Fruit fly (Drosophila melanogaster) S2 (cell line): Measurements from ENCODE around the gene DNaseII.

ENCODE experiments used
- CG8478 ChIP-seq: fragments of >200 bp; optimal IDR thresholded peaks from 2 replicates; lab custom pipeline; 2018
- CTCF ChIP-seq, 2 experiments: fragments of >200 bp; optimal IDR thresholded peaks; 2 replicates each; lab custom pipeline; 2018

DNaseII gene

DNA sequence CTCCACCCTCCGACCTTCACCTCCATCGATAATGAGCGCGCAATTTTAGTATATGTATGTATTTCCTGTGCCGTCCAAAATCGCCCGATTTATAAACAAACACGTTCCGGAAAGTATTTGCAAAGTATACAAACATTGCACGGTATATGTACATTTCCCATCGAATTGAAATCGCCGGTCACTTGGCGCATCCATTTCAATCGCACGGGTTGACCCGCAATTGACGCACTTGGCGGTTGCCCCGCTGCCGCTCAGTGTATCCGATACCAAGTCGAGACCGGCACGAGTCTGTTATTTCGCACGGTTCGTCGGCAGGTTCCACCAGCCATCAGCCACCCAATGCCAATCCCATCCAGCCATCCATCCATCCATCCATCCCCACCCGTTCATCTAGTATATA, 31.4 kb downstream of the DNaseII start:
- TF ChIP-seq CTCF (optimal IDR thresholded peaks at IDR 0.05; lab: Kevin White, UChicago) = no peak
- TF ChIP-seq CG8478 (lab: Kevin White, UChicago) = no peak

dm6 chr3R:18052799-18053586, 33.8 kb downstream of the DNaseII start, which contains the start of gene htl:
htl (minus strand) TSS chr3R:18052984.
- no peak for TF ChIP-seq CTCF (optimal IDR thresholded peaks at IDR 0.05; lab: Kevin White, UChicago)

- no peak for TF ChIP-seq CTCF (optimal IDR thresholded peaks at IDR 0.05; lab: Kevin White, UChicago)
- no peak for TF ChIP-seq CG8478 (lab: Kevin White, UChicago)
Measured at dm6 chr3R:18058401-18058800, 39.2 kb downstream of the DNaseII start.

- TF ChIP-seq CTCF (optimal IDR thresholded peaks at IDR 0.05; lab: Kevin White, UChicago) (no peak), CG8478 (lab: Kevin White, UChicago) (no peak)
Measured at dm6 chr3R:18060551-18060950, 41.4 kb downstream of the DNaseII start.

DNA sequence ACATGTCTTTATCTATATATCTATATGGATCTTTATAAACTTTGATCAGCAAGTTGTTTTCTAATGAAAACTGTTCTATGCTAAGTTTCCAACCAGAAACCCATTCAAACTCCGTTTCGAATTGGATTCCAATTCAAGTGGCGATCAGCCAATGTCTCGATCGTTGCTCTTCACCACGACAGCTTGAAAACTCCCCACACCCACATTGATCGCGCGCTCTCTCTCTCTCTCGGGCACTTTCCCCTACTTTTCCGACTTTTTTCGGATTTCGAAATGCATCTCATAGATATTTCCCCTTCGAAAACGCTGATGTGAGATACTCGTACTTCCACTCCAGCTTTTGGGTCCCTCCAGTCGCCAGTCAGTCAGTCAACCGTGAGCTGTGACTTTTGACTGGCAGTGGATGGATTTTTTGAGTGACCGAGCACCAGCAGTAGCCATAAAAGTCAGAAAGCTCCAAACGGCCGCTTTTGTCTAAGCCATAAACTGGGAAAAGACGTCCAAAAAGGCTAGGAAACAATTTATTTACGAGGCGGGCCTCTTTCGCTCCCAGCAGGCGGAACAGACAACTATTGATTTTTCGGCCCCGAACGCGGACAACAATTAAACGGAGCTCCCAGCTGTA, 44.1 kb downstream of the DNaseII start:
- no peak for TF ChIP-seq CTCF (optimal IDR thresholded peaks at IDR 0.05; lab: Kevin White, UChicago)
- TF ChIP-seq CG8478 (lab: Kevin White, UChicago) = no peak

DNA sequence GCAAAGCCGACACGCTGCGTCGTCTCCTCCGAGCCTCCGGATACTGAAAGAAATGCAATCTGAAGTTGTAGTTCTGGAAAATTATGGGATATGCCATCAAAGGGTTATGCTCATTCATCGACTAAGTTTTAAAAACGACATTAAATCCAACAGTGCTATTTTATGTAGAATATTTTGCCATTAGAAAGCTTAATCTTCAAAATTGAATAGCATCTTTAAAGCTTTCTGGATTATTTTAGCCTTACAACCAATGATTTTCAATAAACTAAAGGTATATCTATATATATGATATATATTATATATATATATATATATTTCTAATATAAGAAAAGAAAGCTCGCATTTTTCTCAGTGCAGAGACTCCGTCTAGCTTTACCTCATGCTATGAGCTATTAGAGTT, 45.2 kb downstream of the DNaseII start:
- TF ChIP-seq CTCF (optimal IDR thresholded peaks at IDR 0.05; lab: Kevin White, UChicago) (no peak), CG8478 (lab: Kevin White, UChicago) (no peak)

- TF ChIP-seq CTCF (optimal IDR thresholded peaks at IDR 0.05; lab: Kevin White, UChicago) = no peak
- no peak for TF ChIP-seq CG8478 (lab: Kevin White, UChicago)
Measured at dm6 chr3R:18067930-18068329, 48.8 kb downstream of the DNaseII start.
